Worm (Caenorhabditis elegans) whole organism, L1 larva: ENCODE results near the gene itr-1.

Source experiments
- C04F5.9 ChIP-seq: sonication (generic microtip); optimal IDR thresholded peaks from 2 replicates; lab custom pipeline; 2016; ENCODE audit warnings: missing genetic modification characterization, missing compliant biosample characterization
- ama-1 ChIP-seq: fragments of 150-350 bp; optimal IDR thresholded peaks from 2 replicates; lab custom pipeline; 2014
- blmp-1 ChIP-seq: fragments of 150-350 bp; optimal IDR thresholded peaks from 2 replicates; lab custom pipeline; 2014; ENCODE audit warnings: missing biosample characterization, missing genetic modification characterization
- ceh-88 ChIP-seq: fragments of 200-800 bp; sonication (Bioruptor generic); IDR thresholded peaks from 2 replicates; pipeline ENCODE4 v1.3.6; 2022; ENCODE audit warnings: missing genetic modification characterization, missing compliant biosample characterization
- dpl-1 ChIP-seq, 3 experiments: fragments of 150-350 bp in 2 of 3; sonication (generic microtip) in 1 of 3; optimal IDR thresholded peaks; 2 replicates each; lab custom pipeline; 2014 to 2017; ENCODE audit warnings: missing biosample characterization in 3 of 3, missing genetic modification characterization in 3 of 3, missing genetic modification reagents in 3 of 3
- efl-3 ChIP-seq: fragments of 200-800 bp; sonication (Bioruptor generic); optimal IDR thresholded peaks from 2 replicates; lab custom pipeline; 2018; ENCODE audit warnings: mild to moderate bottlenecking, missing genetic modification characterization, missing compliant biosample characterization
- nhr-237 ChIP-seq: fragments of 150-350 bp; optimal IDR thresholded peaks from 2 replicates; lab custom pipeline; 2014; ENCODE audit warnings: missing biosample characterization, missing genetic modification characterization
- nhr-76 ChIP-seq: sonication (generic microtip); optimal IDR thresholded peaks from 2 replicates; lab custom pipeline; 2017; ENCODE audit warnings: missing biosample characterization, missing genetic modification characterization
- unc-98 ChIP-seq: fragments of 200-800 bp; sonication (Bioruptor generic); IDR thresholded peaks from 2 replicates; pipeline ENCODE4 v1.3.6; 2022; ENCODE audit warnings: missing genetic modification characterization, missing compliant biosample characterization
- zip-4 ChIP-seq: fragments of 200-800 bp; sonication (Bioruptor generic); optimal IDR thresholded peaks from 2 replicates; lab custom pipeline; 2018; ENCODE audit warnings: mild to moderate bottlenecking, missing genetic modification characterization, moderate library complexity, missing compliant biosample characterization
- ztf-11 ChIP-seq, 2 experiments: sonication (generic microtip); optimal IDR thresholded peaks; 2 replicates each; lab custom pipeline; 2016 to 2017; ENCODE audit warnings: missing genetic modification characterization in 2 of 2, missing biosample characterization in 1 of 2, missing compliant biosample characterization in 1 of 2

ce11 chrIV:7734619-7735018 lies 59.6 kb downstream of the itr-1 start, which contains the start of gene clx-1:
- TF ChIP-seq ceh-88 (GFP tag; lab: Robert Waterston, UW) (no peak), nhr-76 (tag; lab: Kevin White, UChicago) (no peak), efl-3 (no peak), zip-4 (GFP tag; lab: Kevin White, UChicago) (no peak), C04F5.9 (tag; lab: Kevin White, UChicago) (no peak), unc-98 (GFP tag; lab: Robert Waterston, UW) (no peak), dpl-1 (GFP tag; optimal IDR thresholded peaks at IDR 0.05; lab: Kevin White, UChicago) (no peak), blmp-1 (tag; lab: Kevin White, UChicago) (no peak), nhr-237 (tag; lab: Kevin White, UChicago) (no peak), ama-1 (no peak), ztf-11 (tag; optimal IDR thresholded peaks at IDR 0.05; lab: Kevin White, UChicago) (no peak)
